Fruit fly (Drosophila melanogaster) whole organism, prepupa: Measurements from ENCODE around the gene CG13694.

Experiments
- CG6792 ChIP-seq: fragments of 200-800 bp; sonication (Bioruptor generic); optimal IDR thresholded peaks from 3 replicates; lab custom pipeline; 2016; ENCODE audit warnings: missing biosample characterization, missing genetic modification characterization
- CG6854 ChIP-seq: fragments of 200-800 bp; sonication (Bioruptor generic); optimal IDR thresholded peaks from 2 replicates; lab custom pipeline; 2017; ENCODE audit warnings: missing biosample characterization, mild to moderate bottlenecking, missing genetic modification characterization
- Ets21C ChIP-seq: fragments of 200-800 bp; sonication (Bioruptor generic); optimal IDR thresholded peaks from 3 replicates; lab custom pipeline; 2016; ENCODE audit warnings: missing biosample characterization, missing genetic modification characterization
- OdsH ChIP-seq: fragments of 200-800 bp; sonication (Bioruptor generic); optimal IDR thresholded peaks from 3 replicates; lab custom pipeline; 2016; ENCODE audit warnings: missing biosample characterization, missing genetic modification characterization
- Sox14 ChIP-seq: fragments of 200-800 bp; sonication (Bioruptor generic); optimal IDR thresholded peaks from 3 replicates; lab custom pipeline; 2016; ENCODE audit warnings: missing biosample characterization, missing genetic modification characterization
- acj6 ChIP-seq: fragments of 200-800 bp; sonication (Bioruptor generic); optimal IDR thresholded peaks from 3 replicates; lab custom pipeline; 2016; ENCODE audit warnings: missing biosample characterization, missing genetic modification characterization
- eg ChIP-seq: fragments of 200-800 bp; sonication (Bioruptor generic); IDR thresholded peaks from 3 replicates; pipeline ENCODE4 v1.3.6; 2022; ENCODE audit warnings: missing biosample characterization, missing genetic modification characterization
- esn ChIP-seq: fragments of 200-800 bp; sonication (Bioruptor generic); optimal IDR thresholded peaks from 2 replicates; lab custom pipeline; 2016; ENCODE audit warnings: missing biosample characterization, mild to moderate bottlenecking, missing genetic modification characterization, moderate library complexity
- fd59A ChIP-seq: fragments of 200-800 bp; sonication (Bioruptor generic); optimal IDR thresholded peaks from 2 replicates; lab custom pipeline; 2017; ENCODE audit warnings: missing biosample characterization, mild to moderate bottlenecking, missing genetic modification characterization, missing genetic modification reagents
- vri ChIP-seq: fragments of 200-800 bp; sonication (Bioruptor generic); optimal IDR thresholded peaks from 3 replicates; lab custom pipeline; 2016; ENCODE audit warnings: missing biosample characterization, mild to moderate bottlenecking, missing genetic modification characterization

dm6 chr2L:117750-118149, 1.5 kb upstream of the CG13694 start:
- TF ChIP-seq esn (no peak), OdsH (GFP tag; lab: Kevin White, UChicago) (no peak), fd59A (no peak), Sox14 (GFP tag; lab: Kevin White, UChicago) (no peak), CG6854 (GFP tag; lab: Kevin White, UChicago) (no peak), CG6792 (GFP tag; lab: Kevin White, UChicago) (no peak), vri (GFP tag; lab: Kevin White, UChicago) (no peak), Ets21C (GFP tag; lab: Kevin White, UChicago) (no peak), eg (GFP tag; lab: Robert Waterston, UW) (no peak), acj6 (GFP tag; lab: Kevin White, UChicago) (no peak)
